Worm (Caenorhabditis elegans): ENCODE data around the gene mltn-5.
A peak's percentile ranks its signal among the peaks of the same experiment; 100 is the strongest.

Gene mltn-5

ce11 chrII:13886431-13886830 lies 38.6 kb upstream of the mltn-5 start:
- TF ChIP-seq tbx-8 (GFP tag; optimal IDR thresholded peaks at IDR 0.05) = no peak
- TF ChIP-seq unc-39 (tag; optimal IDR thresholded peaks at IDR 0.05) = no peak
- TF ChIP-seq ceh-83 (GFP tag; optimal IDR thresholded peaks at IDR 0.05) = no peak
- TF ChIP-seq zip-8 (tag; optimal IDR thresholded peaks at IDR 0.05) = no peak
- no peak for TF ChIP-seq sem-2 (GFP tag; optimal IDR thresholded peaks at IDR 0.05)
- no peak for TF ChIP-seq nhr-12 (tag; optimal IDR thresholded peaks at IDR 0.05)
- no peak for TF ChIP-seq lin-32 (GFP tag; optimal IDR thresholded peaks at IDR 0.05)
- no peak for TF ChIP-seq cnd-1 (tag; optimal IDR thresholded peaks at IDR 0.05)
- no peak for TF ChIP-seq nhr-237 (tag; optimal IDR thresholded peaks at IDR 0.05)
- no peak for TF ChIP-seq pha-4 (tag; optimal IDR thresholded peaks at IDR 0.05)
- no peak for TF ChIP-seq ces-1 (GFP tag; optimal IDR thresholded peaks at IDR 0.05)
- TF ChIP-seq lin-13 (tag; optimal IDR thresholded peaks at IDR 0.05) = no peak
- no peak for TF ChIP-seq lsy-2 (tag; optimal IDR thresholded peaks at IDR 0.05)
- TF ChIP-seq nhr-76 (tag; optimal IDR thresholded peaks at IDR 0.05) = no peak
- no peak for TF ChIP-seq ham-2 (GFP tag; optimal IDR thresholded peaks at IDR 0.05)
- no peak for TF ChIP-seq flh-1 (GFP tag; optimal IDR thresholded peaks at IDR 0.05)
- no peak for TF ChIP-seq elt-3 (tag; optimal IDR thresholded peaks at IDR 0.05)
- TF ChIP-seq M03D4.4 (tag; optimal IDR thresholded peaks at IDR 0.05) = no peak
- no peak for TF ChIP-seq sptf-1 (tag; optimal IDR thresholded peaks at IDR 0.05)

- peak; percentile 95 for TF ChIP-seq mep-1 (tag; optimal IDR thresholded peaks at IDR 0.05)
- TF ChIP-seq lin-32 (GFP tag; optimal IDR thresholded peaks at IDR 0.05) = no peak
- peak; percentile 68 for TF ChIP-seq lsy-2 (tag; optimal IDR thresholded peaks at IDR 0.05)
- TF ChIP-seq lin-13 (tag; optimal IDR thresholded peaks at IDR 0.05) = peak; percentile 26
- TF ChIP-seq ces-1 (GFP tag; optimal IDR thresholded peaks at IDR 0.05) = peak; percentile 94
- no peak for TF ChIP-seq tbx-8 (GFP tag; optimal IDR thresholded peaks at IDR 0.05)
- TF ChIP-seq drap-1 (GFP tag; optimal IDR thresholded peaks at IDR 0.05) = no peak
- TF ChIP-seq ceh-39 (tag; optimal IDR thresholded peaks at IDR 0.05) = peak; percentile 2
- TF ChIP-seq mls-2 (tag; optimal IDR thresholded peaks at IDR 0.05) = peak; percentile 1
- TF ChIP-seq sem-2 (GFP tag; optimal IDR thresholded peaks at IDR 0.05) = no peak
- TF ChIP-seq mab-5 (tag; optimal IDR thresholded peaks at IDR 0.05) = no peak
- no peak for TF ChIP-seq pha-4 (tag; optimal IDR thresholded peaks at IDR 0.05)
- TF ChIP-seq ceh-43 (GFP tag; optimal IDR thresholded peaks at IDR 0.05) = no peak
- TF ChIP-seq ztf-11 (tag; optimal IDR thresholded peaks at IDR 0.05) = no peak
- TF ChIP-seq blmp-1 (tag; optimal IDR thresholded peaks at IDR 0.05) = no peak
- TF ChIP-seq elt-3 (tag; optimal IDR thresholded peaks at IDR 0.05) = no peak
- TF ChIP-seq unc-62 (GFP tag; optimal IDR thresholded peaks at IDR 0.05) = no peak
- TF ChIP-seq M03D4.4 (tag; optimal IDR thresholded peaks at IDR 0.05) = no peak
- no peak for TF ChIP-seq ceh-83 (GFP tag; optimal IDR thresholded peaks at IDR 0.05)
- no peak for TF ChIP-seq nhr-12 (tag; optimal IDR thresholded peaks at IDR 0.05)
- TF ChIP-seq flh-1 (GFP tag; optimal IDR thresholded peaks at IDR 0.05) = no peak
- TF ChIP-seq bed-3 (GFP tag; optimal IDR thresholded peaks at IDR 0.05) = no peak
- no peak for TF ChIP-seq unc-120 (tag; optimal IDR thresholded peaks at IDR 0.05; ENCODE audit: poor library complexity, severe bottlenecking)
- TF ChIP-seq unc-39 (tag; optimal IDR thresholded peaks at IDR 0.05) = no peak
- TF ChIP-seq hlh-1 (tag; optimal IDR thresholded peaks at IDR 0.05) = peak; percentile 1
- TF ChIP-seq cnd-1 (tag; optimal IDR thresholded peaks at IDR 0.05) = no peak
- no peak for TF ChIP-seq zip-8 (tag; optimal IDR thresholded peaks at IDR 0.05)
- TF ChIP-seq ham-2 (GFP tag; optimal IDR thresholded peaks at IDR 0.05) = no peak
- TF ChIP-seq elt-1 (tag; optimal IDR thresholded peaks at IDR 0.05; ENCODE audit: borderline replicate concordance, insufficient read depth) = no peak
- TF ChIP-seq snpc-4 (tag; optimal IDR thresholded peaks at IDR 0.05) = no peak
- no peak for TF ChIP-seq nhr-2 (tag; optimal IDR thresholded peaks at IDR 0.05)
- TF ChIP-seq sptf-1 (tag; optimal IDR thresholded peaks at IDR 0.05) = peak; percentile 32
- no peak for TF ChIP-seq nhr-28 (tag; optimal IDR thresholded peaks at IDR 0.05)
- no peak for TF ChIP-seq nhr-76 (tag; optimal IDR thresholded peaks at IDR 0.05)
- TF ChIP-seq nhr-237 (tag; optimal IDR thresholded peaks at IDR 0.05) = peak; percentile 70
Observed at ce11 chrII:13888278-13888677, 36.7 kb upstream of the mltn-5 start, which contains the start of gene mcd-1. Gene mcd-1, plus strand, starts transcription at chrII:13888544.

- TF ChIP-seq pha-4 (tag; optimal IDR thresholded peaks at IDR 0.05) = no peak
- TF ChIP-seq lin-13 (tag; optimal IDR thresholded peaks at IDR 0.05) = no peak
- no peak for TF ChIP-seq ces-1 (GFP tag; optimal IDR thresholded peaks at IDR 0.05)
- TF ChIP-seq mep-1 (tag; optimal IDR thresholded peaks at IDR 0.05) = no peak
- no peak for TF ChIP-seq mls-2 (tag; optimal IDR thresholded peaks at IDR 0.05)
- TF ChIP-seq ztf-11 (tag; optimal IDR thresholded peaks at IDR 0.05) = no peak
- no peak for TF ChIP-seq nhr-237 (tag; optimal IDR thresholded peaks at IDR 0.05)
- no peak for TF ChIP-seq drap-1 (GFP tag; optimal IDR thresholded peaks at IDR 0.05)
- TF ChIP-seq cnd-1 (tag; optimal IDR thresholded peaks at IDR 0.05) = no peak
- no peak for TF ChIP-seq nhr-28 (tag; optimal IDR thresholded peaks at IDR 0.05)
- TF ChIP-seq flh-1 (GFP tag; optimal IDR thresholded peaks at IDR 0.05) = no peak
Observed at ce11 chrII:13896279-13896774, 28.7 kb upstream of the mltn-5 start.

All from whole organism, mixed stage, embryonic.